Fruit fly (Drosophila melanogaster) whole organism, wandering third instar larva: ENCODE measurements around the gene CG31798.

ENCODE experiments used
- Abd-B ChIP-seq: fragments of >200 bp; optimal IDR thresholded peaks from 2 replicates; lab custom pipeline; 2017; ENCODE audit warnings: missing biosample characterization, missing genetic modification characterization
- CG32264 ChIP-seq: fragments of 200-800 bp; sonication (Bioruptor generic); optimal IDR thresholded peaks from 2 replicates; lab custom pipeline; 2016; ENCODE audit warnings: missing biosample characterization, missing genetic modification characterization
- CG9705 ChIP-seq: fragments of 200-800 bp; sonication (Bioruptor generic); optimal IDR thresholded peaks from 2 replicates; lab custom pipeline; 2018; ENCODE audit warnings: missing biosample characterization, mild to moderate bottlenecking, missing genetic modification characterization
- CrebA ChIP-seq: fragments of 200-800 bp; sonication (Bioruptor generic); optimal IDR thresholded peaks from 2 replicates; lab custom pipeline; 2016; ENCODE audit warnings: missing biosample characterization, mild to moderate bottlenecking, missing genetic modification characterization, borderline replicate concordance
- Dfd ChIP-seq: fragments of >200 bp; optimal IDR thresholded peaks from 2 replicates; lab custom pipeline; 2017; ENCODE audit warnings: missing biosample characterization, missing genetic modification characterization
- Dif ChIP-seq: fragments of 200-275, 200-300 bp; sonication (Bioruptor generic); optimal IDR thresholded peaks from 2 replicates; lab custom pipeline; 2018; ENCODE audit warnings: missing biosample characterization, missing genetic modification characterization; ENCODE audit not compliant: partially characterized antibody
- GATAd ChIP-seq: sonication (Bioruptor generic); optimal IDR thresholded peaks from 2 replicates; lab custom pipeline; 2016; ENCODE audit warnings: missing biosample characterization, missing genetic modification characterization
- HLH106 ChIP-seq: fragments of 200-800 bp; optimal IDR thresholded peaks from 3 replicates; lab custom pipeline; 2019; ENCODE audit warnings: missing biosample characterization, mild to moderate bottlenecking, missing genetic modification characterization, moderate library complexity
- Hnf4 ChIP-seq: fragments of 200-800 bp; sonication (Bioruptor generic); optimal IDR thresholded peaks from 2 replicates; lab custom pipeline; 2016; ENCODE audit warnings: missing biosample characterization, mild to moderate bottlenecking, missing genetic modification characterization
- Hr78 ChIP-seq: fragments of >200 bp; optimal IDR thresholded peaks from 2 replicates; lab custom pipeline; 2017; ENCODE audit warnings: missing biosample characterization, missing genetic modification characterization
- Hr83 ChIP-seq: fragments of 200-300 bp; sonication (Bioruptor generic); optimal IDR thresholded peaks from 2 replicates; lab custom pipeline; 2016; ENCODE audit warnings: missing biosample characterization, mild to moderate bottlenecking, missing genetic modification characterization, moderate library complexity; ENCODE audit not compliant: poor library complexity, severe bottlenecking
- Jra ChIP-seq: sonication (Bioruptor generic); optimal IDR thresholded peaks from 2 replicates; lab custom pipeline; 2016; ENCODE audit warnings: missing biosample characterization, missing genetic modification characterization
- Mio ChIP-seq: sonication (Bioruptor generic); optimal IDR thresholded peaks from 2 replicates; lab custom pipeline; 2016; ENCODE audit warnings: missing biosample characterization, missing genetic modification characterization
- Myc ChIP-seq: fragments of >200 bp; optimal IDR thresholded peaks from 2 replicates; lab custom pipeline; 2017
- N ChIP-seq: fragments of >200 bp; optimal IDR thresholded peaks from 2 replicates; lab custom pipeline; 2018; ENCODE audit warnings: missing biosample characterization, missing external identifiers, missing genetic modification characterization
- OdsH ChIP-seq: fragments of 200-800 bp; sonication (Bioruptor generic); optimal IDR thresholded peaks from 2 replicates; lab custom pipeline; 2016; ENCODE audit warnings: missing biosample characterization, mild to moderate bottlenecking, missing genetic modification characterization
- Rel ChIP-seq, 2 experiments: fragments of 200-800 bp; sonication (Bioruptor generic) in 1 of 2; optimal IDR thresholded peaks; 2 replicates in 1 of 2; 3 replicates in 1 of 2; lab custom pipeline; 2016 to 2019; ENCODE audit warnings: mild to moderate bottlenecking in 2 of 2, missing biosample characterization in 2 of 2, missing genetic modification characterization in 2 of 2, moderate library complexity in 1 of 2
- Sp1 ChIP-seq: fragments of 200-800 bp; sonication (Bioruptor generic); optimal IDR thresholded peaks from 3 replicates; lab custom pipeline; 2019; ENCODE audit warnings: missing biosample characterization, mild to moderate bottlenecking, missing genetic modification characterization, moderate library complexity
- Vsx2 ChIP-seq: fragments of 200-300, 225-300 bp; sonication (Bioruptor generic); optimal IDR thresholded peaks from 2 replicates; lab custom pipeline; 2018; ENCODE audit warnings: missing biosample characterization, missing genetic modification characterization; ENCODE audit not compliant: partially characterized antibody
- br ChIP-seq: fragments of 200-800 bp; sonication (Bioruptor generic); optimal IDR thresholded peaks from 2 replicates; lab custom pipeline; 2016; ENCODE audit warnings: missing biosample characterization, missing genetic modification characterization
- brk ChIP-seq: fragments of 200-800 bp; sonication (Bioruptor generic); optimal IDR thresholded peaks from 2 replicates; lab custom pipeline; 2016; ENCODE audit warnings: missing biosample characterization, mild to moderate bottlenecking, missing genetic modification characterization
- dl ChIP-seq, 2 experiments: fragments of 175-275, 200-275 bp in 1 of 2; fragments of 200-275 bp in 1 of 2; sonication (Bioruptor generic); optimal IDR thresholded peaks; lab custom pipeline; 2018; ENCODE audit warnings: mild to moderate bottlenecking in 2 of 2, missing biosample characterization in 2 of 2, missing genetic modification characterization in 2 of 2, moderate library complexity in 2 of 2; ENCODE audit not compliant: partially characterized antibody in 2 of 2, insufficient read depth in 1 of 2
- dmrt93B ChIP-seq: fragments of 200-800 bp; sonication (Bioruptor generic); optimal IDR thresholded peaks from 2 replicates; lab custom pipeline; 2018; ENCODE audit warnings: missing biosample characterization, mild to moderate bottlenecking, missing genetic modification characterization
- dsf ChIP-seq: sonication (Bioruptor generic); optimal IDR thresholded peaks from 2 replicates; lab custom pipeline; 2016; ENCODE audit warnings: missing biosample characterization, missing genetic modification characterization, borderline replicate concordance
- ey ChIP-seq: fragments of 200-800 bp; sonication (Bioruptor generic); optimal IDR thresholded peaks from 2 replicates; lab custom pipeline; 2016; ENCODE audit warnings: missing biosample characterization, missing genetic modification characterization
- foxo ChIP-seq, 2 experiments: fragments of 200-800 bp; sonication (Bioruptor generic); optimal IDR thresholded peaks; 2 replicates in 1 of 2; 3 replicates in 1 of 2; lab custom pipeline; 2016 to 2017; ENCODE audit warnings: missing biosample characterization in 2 of 2, missing genetic modification characterization in 2 of 2
- fru ChIP-seq: fragments of 200-800 bp; sonication (Bioruptor generic); optimal IDR thresholded peaks from 3 replicates; lab custom pipeline; 2016; ENCODE audit warnings: missing biosample characterization, mild to moderate bottlenecking, missing genetic modification characterization
- h ChIP-seq: fragments of 200-800 bp; sonication (Bioruptor generic); optimal IDR thresholded peaks from 3 replicates; lab custom pipeline; 2016; ENCODE audit warnings: missing biosample characterization, mild to moderate bottlenecking, missing genetic modification characterization
- lola ChIP-seq: fragments of >200 bp; optimal IDR thresholded peaks from 2 replicates; lab custom pipeline; 2017; ENCODE audit warnings: missing biosample characterization, missing genetic modification characterization
- pan ChIP-seq: fragments of >200 bp; optimal IDR thresholded peaks from 2 replicates; lab custom pipeline; 2017
- psq ChIP-seq: fragments of 200-800 bp; sonication (Bioruptor generic); optimal IDR thresholded peaks from 3 replicates; lab custom pipeline; 2017; ENCODE audit warnings: missing biosample characterization, mild to moderate bottlenecking, missing genetic modification characterization, moderate library complexity
- rgr ChIP-seq: fragments of 200-800 bp; sonication (Bioruptor generic); optimal IDR thresholded peaks from 3 replicates; lab custom pipeline; 2016; ENCODE audit warnings: missing biosample characterization, mild to moderate bottlenecking, missing genetic modification characterization
- sage ChIP-seq: fragments of 200-800 bp; sonication (Bioruptor generic); optimal IDR thresholded peaks from 2 replicates; lab custom pipeline; 2016; ENCODE audit warnings: missing biosample characterization, mild to moderate bottlenecking, missing genetic modification characterization
- sv ChIP-seq: fragments of 200-800 bp; sonication (Bioruptor generic); optimal IDR thresholded peaks from 3 replicates; lab custom pipeline; 2016; ENCODE audit warnings: missing biosample characterization, missing genetic modification characterization
- tai ChIP-seq: sonication (Bioruptor generic); optimal IDR thresholded peaks from 2 replicates; lab custom pipeline; 2016; ENCODE audit warnings: missing biosample characterization, missing genetic modification characterization
- usp ChIP-seq: fragments of >200 bp; optimal IDR thresholded peaks from 2 replicates; lab custom pipeline; 2017; ENCODE audit warnings: missing biosample characterization, missing genetic modification characterization
- woc ChIP-seq: sonication (Bioruptor generic); optimal IDR thresholded peaks from 2 replicates; lab custom pipeline; 2016; ENCODE audit warnings: missing biosample characterization, mild to moderate bottlenecking, missing genetic modification characterization

Gene CG31798

DNA sequence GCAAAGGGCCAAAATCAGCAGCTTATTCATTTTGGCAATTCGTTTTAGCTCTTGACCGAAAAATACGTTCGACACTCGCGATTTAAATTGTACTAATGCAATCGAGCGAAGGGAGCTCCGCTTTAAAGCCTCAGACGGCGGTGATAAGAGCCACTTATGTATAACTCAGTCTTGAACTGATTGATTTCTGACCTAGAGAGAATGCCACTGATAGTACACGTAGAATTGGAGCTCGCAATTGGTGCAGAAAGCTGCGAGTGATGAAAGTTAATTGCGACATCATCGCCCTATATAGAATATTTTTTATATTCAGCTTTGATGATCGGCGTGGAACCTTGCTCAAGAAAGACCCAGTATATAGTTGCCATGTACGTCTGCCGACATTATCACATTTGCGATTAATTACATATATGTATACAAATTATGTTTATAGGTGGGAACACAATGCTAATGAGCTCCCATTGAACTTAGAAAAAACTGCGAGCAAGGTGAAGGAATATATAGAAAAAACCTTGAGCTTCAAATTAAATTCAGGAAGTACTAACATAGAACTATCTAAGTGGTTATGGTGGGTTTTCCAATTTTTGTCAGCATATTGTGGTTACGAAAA, 7.7 kb upstream of the CG31798 start, which contains the start of gene fon:
Gene fon, minus strand, starts transcription at position 100 of the 610 bp plus-strand sequence.
- no peak for TF ChIP-seq CrebA (GFP tag; lab: Kevin White, UChicago)
- no peak for TF ChIP-seq lola (GFP tag; lab: Kevin White, UChicago)
- TF ChIP-seq OdsH (GFP tag; lab: Kevin White, UChicago): no peak
- TF ChIP-seq pan (lab: Kevin White, UChicago): no peak
- TF ChIP-seq N: no peak
- TF ChIP-seq Jra (GFP tag; lab: Kevin White, UChicago): no peak
- no peak for TF ChIP-seq Dif (GFP tag; lab: Kevin White, UChicago)
- TF ChIP-seq Hnf4: no peak
- no peak for TF ChIP-seq Sp1 (GFP tag; lab: Kevin White, UChicago)
- TF ChIP-seq fru (GFP tag; lab: Kevin White, UChicago): no peak
- TF ChIP-seq GATAd (GFP tag; lab: Kevin White, UChicago): no peak
- no peak for TF ChIP-seq Mio (GFP tag; lab: Kevin White, UChicago)

- no peak for TF ChIP-seq lola (GFP tag; lab: Kevin White, UChicago)
- TF ChIP-seq Dfd (GFP tag; lab: Kevin White, UChicago): no peak
- TF ChIP-seq Vsx2: no peak
- no peak for TF ChIP-seq Rel (GFP tag; optimal IDR thresholded peaks at IDR 0.05; lab: Kevin White, UChicago)
- peak; percentile 93 for TF ChIP-seq Rel (tag; optimal IDR thresholded peaks at IDR 0.05; lab: Kevin White, UChicago)
- no peak for TF ChIP-seq CG9705 (GFP tag; lab: Kevin White, UChicago)
- TF ChIP-seq psq (GFP tag; lab: Kevin White, UChicago): no peak
- TF ChIP-seq foxo (GFP tag; optimal IDR thresholded peaks at IDR 0.05; lab: Kevin White, UChicago): no peak
These were observed 5.0 kb upstream of the CG31798 start for dm6 chr2L:19388966-19389365.

dm6 chr2L:19389749-19390148, 4.2 kb upstream of the CG31798 start, which contains the start of gene CG17549:
TSS of gene CG17549 (minus strand) at chr2L:19390075.
- TF ChIP-seq Rel (GFP tag; optimal IDR thresholded peaks at IDR 0.05; lab: Kevin White, UChicago): no peak
- TF ChIP-seq Rel (tag; optimal IDR thresholded peaks at IDR 0.05; lab: Kevin White, UChicago): peak; percentile 17
- peak; percentile 11 for TF ChIP-seq Hr83 (GFP tag; lab: Kevin White, UChicago)
- no peak for TF ChIP-seq psq (GFP tag; lab: Kevin White, UChicago)

DNA sequence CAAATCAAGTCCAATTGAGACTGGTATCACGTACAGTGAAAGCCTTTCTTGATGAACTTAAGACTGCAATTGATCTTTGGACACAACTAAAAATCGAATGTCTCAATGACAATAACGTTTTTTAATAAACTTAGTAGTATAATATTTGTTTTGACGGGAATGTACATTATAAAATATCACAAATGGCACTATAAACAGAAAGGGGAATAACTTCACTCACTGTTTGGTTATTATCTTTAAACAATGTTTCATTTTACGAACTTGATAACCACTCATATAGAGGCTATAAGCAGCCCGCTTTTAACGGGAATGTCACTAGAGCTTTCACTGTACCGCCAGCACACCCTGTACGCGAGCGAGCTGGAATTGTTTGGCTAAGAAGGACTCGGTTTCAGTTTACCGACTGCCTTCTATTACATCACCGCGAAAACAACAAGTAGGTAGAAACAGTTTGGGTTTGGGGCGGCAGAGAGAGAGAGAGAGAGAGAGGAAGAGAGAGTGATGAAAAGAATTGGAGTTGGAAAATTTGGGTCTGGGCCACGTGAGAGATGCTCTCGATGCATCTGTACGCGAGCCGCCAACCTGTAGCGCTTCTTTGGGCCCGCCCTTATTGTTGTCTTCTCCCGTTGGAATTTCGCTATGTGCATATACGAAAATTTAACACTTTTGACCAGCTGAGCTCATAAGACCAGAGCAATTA, 3.8 kb downstream of the CG31798 start:
- TF ChIP-seq GATAd (GFP tag; lab: Kevin White, UChicago) (no peak), Mio (GFP tag; lab: Kevin White, UChicago) (no peak), psq (GFP tag; lab: Kevin White, UChicago) (peak; percentile 47), rgr (peak; percentile 64), Hnf4 (peak; percentile 22), foxo (GFP tag; optimal IDR thresholded peaks at IDR 0.05; lab: Kevin White, UChicago) (peak in 1 of 2 experiments; percentile 75), lola (GFP tag; lab: Kevin White, UChicago) (no peak), usp (GFP tag; lab: Kevin White, UChicago) (no peak), OdsH (GFP tag; lab: Kevin White, UChicago) (peak; percentile 64), Jra (GFP tag; lab: Kevin White, UChicago) (no peak), brk (GFP tag; lab: Kevin White, UChicago) (no peak), CrebA (GFP tag; lab: Kevin White, UChicago) (no peak), dsf (GFP tag; lab: Kevin White, UChicago) (no peak), dl (GFP tag; optimal IDR thresholded peaks at IDR 0.05; lab: Kevin White, UChicago; ENCODE audit: insufficient read depth in 1 of 2, partially characterized antibody in 2 of 2) (peak in 1 of 2 experiments; percentile 33), sage (GFP tag; lab: Kevin White, UChicago) (peak; percentile 22), tai (GFP tag; lab: Kevin White, UChicago) (peak; percentile 53), br (GFP tag; lab: Kevin White, UChicago) (peak; percentile 60), woc (GFP tag; lab: Kevin White, UChicago) (peak; percentile 61), Hr78 (GFP tag; lab: Kevin White, UChicago) (no peak), pan (lab: Kevin White, UChicago) (no peak), fru (GFP tag; lab: Kevin White, UChicago) (peak; percentile 75), Rel (GFP tag; optimal IDR thresholded peaks at IDR 0.05; lab: Kevin White, UChicago) (no peak), Rel (tag; optimal IDR thresholded peaks at IDR 0.05; lab: Kevin White, UChicago) (peak; percentile 60), CG9705 (GFP tag; lab: Kevin White, UChicago) (peak; percentile 33), HLH106 (tag; lab: Kevin White, UChicago) (peak; percentile 78), Abd-B (GFP tag; lab: Kevin White, UChicago) (no peak), Hr83 (GFP tag; lab: Kevin White, UChicago) (no peak), CG32264 (GFP tag; lab: Kevin White, UChicago) (peak; percentile 43), Sp1 (GFP tag; lab: Kevin White, UChicago) (peak; percentile 72), Dif (GFP tag; lab: Kevin White, UChicago) (peak; percentile 75), N (no peak), h (GFP tag; lab: Kevin White, UChicago) (peak; percentile 68), dmrt93B (GFP tag; lab: Kevin White, UChicago) (peak; percentile 37), ey (GFP tag; lab: Kevin White, UChicago) (peak; percentile 56), Myc (no peak), Dfd (GFP tag; lab: Kevin White, UChicago) (no peak), sv (GFP tag; lab: Kevin White, UChicago) (no peak), Vsx2 (no peak)
